Worm (Caenorhabditis elegans) whole organism, L2 larva: Measurements from ENCODE around the gene nhr-172.

Experiments
- R02D3.7 ChIP-seq: fragments of 150-350 bp; optimal IDR thresholded peaks from 2 replicates; lab custom pipeline; 2014; ENCODE audit warnings: missing biosample characterization, missing genetic modification characterization
- Y55F3AM.14 ChIP-seq: fragments of 200-800 bp; sonication (Bioruptor generic); optimal IDR thresholded peaks from 2 replicates; lab custom pipeline; 2018; ENCODE audit warnings: mild to moderate bottlenecking, missing genetic modification characterization, missing compliant biosample characterization
- ZK546.5 ChIP-seq: sonication (generic microtip); optimal IDR thresholded peaks from 2 replicates; lab custom pipeline; 2017; ENCODE audit warnings: missing biosample characterization, missing genetic modification characterization
- alr-1 ChIP-seq: fragments of 150-350 bp; optimal IDR thresholded peaks from 2 replicates; lab custom pipeline; 2014; ENCODE audit warnings: missing biosample characterization, missing genetic modification characterization
- aly-2 ChIP-seq: fragments of 150-350 bp; optimal IDR thresholded peaks from 2 replicates; lab custom pipeline; 2014; ENCODE audit warnings: missing biosample characterization, missing genetic modification characterization
- ama-1 ChIP-seq: fragments of 150-350 bp; optimal IDR thresholded peaks from 2 replicates; lab custom pipeline; 2018; ENCODE audit warnings: inconsistent platforms
- blmp-1 ChIP-seq: sonication (generic microtip); optimal IDR thresholded peaks from 2 replicates; lab custom pipeline; 2017; ENCODE audit warnings: missing genetic modification characterization, mild to moderate bottlenecking, missing compliant biosample characterization, antibody characterized with exemption, moderate library complexity; ENCODE audit not compliant: insufficient read depth
- ceh-82 ChIP-seq: fragments of 150-350 bp; optimal IDR thresholded peaks from 2 replicates; lab custom pipeline; 2014; ENCODE audit warnings: missing biosample characterization, missing genetic modification characterization
- dmd-4 ChIP-seq: sonication (generic microtip); optimal IDR thresholded peaks from 2 replicates; lab custom pipeline; 2017; ENCODE audit warnings: missing biosample characterization, missing genetic modification characterization
- egl-27 ChIP-seq: sonication (generic microtip); optimal IDR thresholded peaks from 3 replicates; lab custom pipeline; 2017; ENCODE audit warnings: missing biosample characterization, missing genetic modification reagents, missing genetic modification characterization
- elt-1 ChIP-seq: fragments of 150-350 bp; optimal IDR thresholded peaks from 2 replicates; lab custom pipeline; 2014; ENCODE audit warnings: missing biosample characterization, missing genetic modification characterization
- elt-3 ChIP-seq: sonication (generic microtip); optimal IDR thresholded peaks from 2 replicates; lab custom pipeline; 2017; ENCODE audit warnings: missing biosample characterization, missing genetic modification characterization
- fos-1 ChIP-seq: fragments of 150-350 bp; optimal IDR thresholded peaks from 2 replicates; lab custom pipeline; 2014; ENCODE audit warnings: missing biosample characterization, missing genetic modification characterization
- gmeb-1 ChIP-seq: fragments of 150-350 bp; optimal IDR thresholded peaks from 2 replicates; lab custom pipeline; 2014; ENCODE audit warnings: missing biosample characterization, missing genetic modification characterization
- lin-11 ChIP-seq: fragments of 150-350 bp; sonication (generic microtip); optimal IDR thresholded peaks from 2 replicates; lab custom pipeline; 2014; ENCODE audit warnings: missing biosample characterization, missing genetic modification characterization, inconsistent platforms, mixed read lengths
- lin-13 ChIP-seq: fragments of 150-350 bp; optimal IDR thresholded peaks from 2 replicates; lab custom pipeline; 2014; ENCODE audit warnings: missing biosample characterization, missing genetic modification reagents, missing genetic modification characterization
- lin-39 ChIP-seq: fragments of 150-350 bp; optimal IDR thresholded peaks from 2 replicates; lab custom pipeline; 2014; ENCODE audit warnings: missing biosample characterization, missing genetic modification reagents, missing genetic modification characterization
- mdl-1 ChIP-seq, 2 experiments: fragments of 150-350 bp in 1 of 2; sonication (generic microtip) in 1 of 2; optimal IDR thresholded peaks; 2 replicates each; lab custom pipeline; 2017; ENCODE audit warnings: missing biosample characterization in 2 of 2, missing genetic modification characterization in 2 of 2
- nhr-10 ChIP-seq: sonication (generic microtip); optimal IDR thresholded peaks from 2 replicates; lab custom pipeline; 2017; ENCODE audit warnings: missing biosample characterization, missing genetic modification characterization
- nhr-11 ChIP-seq: fragments of 150-350 bp; optimal IDR thresholded peaks from 2 replicates; lab custom pipeline; 2014; ENCODE audit warnings: missing biosample characterization, missing genetic modification characterization
- nhr-12 ChIP-seq: fragments of 150-350 bp; optimal IDR thresholded peaks from 2 replicates; lab custom pipeline; 2014; ENCODE audit warnings: missing biosample characterization, missing genetic modification characterization
- nhr-21 ChIP-seq: fragments of 150-350 bp; optimal IDR thresholded peaks from 2 replicates; lab custom pipeline; 2014; ENCODE audit warnings: missing biosample characterization, missing genetic modification characterization
- nhr-23 ChIP-seq: fragments of 150-350 bp; optimal IDR thresholded peaks from 2 replicates; lab custom pipeline; 2014; ENCODE audit warnings: missing biosample characterization, missing genetic modification reagents, missing genetic modification characterization
- nhr-6 ChIP-seq: fragments of 150-350 bp; optimal IDR thresholded peaks from 2 replicates; lab custom pipeline; 2014; ENCODE audit warnings: missing biosample characterization, missing genetic modification characterization
- sem-4 ChIP-seq: fragments of 150-350 bp; optimal IDR thresholded peaks from 2 replicates; lab custom pipeline; 2014; ENCODE audit warnings: missing biosample characterization, missing genetic modification reagents, missing genetic modification characterization
- sma-3 ChIP-seq: sonication (generic microtip); optimal IDR thresholded peaks from 2 replicates; lab custom pipeline; 2016; ENCODE audit warnings: missing genetic modification reagents, missing genetic modification characterization, missing compliant biosample characterization
- unc-39 ChIP-seq: fragments of 150-350 bp; optimal IDR thresholded peaks from 2 replicates; lab custom pipeline; 2014; ENCODE audit warnings: missing biosample characterization, missing genetic modification characterization
- unc-55 ChIP-seq: fragments of 150-350 bp; sonication (generic microtip); optimal IDR thresholded peaks from 3 replicates; lab custom pipeline; 2014; ENCODE audit warnings: missing biosample characterization, missing genetic modification reagents, missing genetic modification characterization
- unc-62 ChIP-seq: fragments of 150-350 bp; optimal IDR thresholded peaks from 2 replicates; lab custom pipeline; 2014; ENCODE audit warnings: missing biosample characterization, missing genetic modification reagents, missing genetic modification characterization
- zag-1 ChIP-seq: fragments of 150-350 bp; optimal IDR thresholded peaks from 2 replicates; lab custom pipeline; 2014; ENCODE audit warnings: missing biosample characterization, missing genetic modification characterization
- ztf-1 ChIP-seq: fragments of 200-800 bp; sonication (Bioruptor generic); conservative IDR thresholded peaks from 2 replicates; pipeline ENCODE4 v1.3.6; 2022; ENCODE audit warnings: missing genetic modification characterization, missing compliant biosample characterization
- ztf-11 ChIP-seq: sonication (generic microtip); optimal IDR thresholded peaks from 2 replicates; lab custom pipeline; 2017; ENCODE audit warnings: missing biosample characterization, missing genetic modification characterization
- ztf-4 ChIP-seq: fragments of 150-350 bp; optimal IDR thresholded peaks from 2 replicates; lab custom pipeline; 2014; ENCODE audit warnings: missing biosample characterization, missing genetic modification characterization

nhr-172 gene

ce11 chrV:7480949-7481348 lies 27.8 kb upstream of the nhr-172 start, which contains the start of gene C18B10.6:
Gene C18B10.6, minus strand, starts transcription at chrV:7481049.
- no peak for TF ChIP-seq sem-4 (tag; lab: Kevin White, UChicago)
- TF ChIP-seq ztf-11, result no peak
- TF ChIP-seq aly-2, result no peak
- no peak for TF ChIP-seq nhr-23 (tag; lab: Kevin White, UChicago)
- no peak for TF ChIP-seq elt-3 (tag; lab: Kevin White, UChicago)

- no peak for TF ChIP-seq unc-39
- no peak for TF ChIP-seq alr-1 (tag; lab: Kevin White, UChicago)
- no peak for TF ChIP-seq nhr-12 (tag; lab: Kevin White, UChicago)
- TF ChIP-seq lin-13 (GFP tag; lab: Kevin White, UChicago), result no peak
- no peak for TF ChIP-seq egl-27 (tag; lab: Kevin White, UChicago)
- no peak for TF ChIP-seq elt-3 (tag; lab: Kevin White, UChicago)
- no peak for TF ChIP-seq blmp-1 (tag; lab: Kevin White, UChicago)
- no peak for TF ChIP-seq nhr-6 (tag; lab: Kevin White, UChicago)
- no peak for TF ChIP-seq sem-4 (tag; lab: Kevin White, UChicago)
These were observed 23.8 kb upstream of the nhr-172 start, which contains the start of gene srbc-8 for ce11 chrV:7485000-7485399. Gene srbc-8, minus strand, starts transcription at chrV:7485100.

ce11 chrV:7487518-7487917 lies 21.3 kb upstream of the nhr-172 start, which contains the start of gene srbc-7:
Gene srbc-7, minus strand, starts transcription at chrV:7487618.
- TF ChIP-seq mdl-1 (tag; optimal IDR thresholded peaks at IDR 0.05; lab: Kevin White, UChicago), result no peak
- TF ChIP-seq unc-62, result no peak
- TF ChIP-seq gmeb-1, result no peak
- TF ChIP-seq dmd-4 (tag; lab: Kevin White, UChicago), result no peak
- TF ChIP-seq aly-2, result no peak
- no peak for TF ChIP-seq fos-1
- no peak for TF ChIP-seq lin-11
- TF ChIP-seq R02D3.7 (tag; lab: Kevin White, UChicago), result no peak
- no peak for TF ChIP-seq ztf-1
- no peak for TF ChIP-seq zag-1
- no peak for TF ChIP-seq ama-1 (lab: Kevin White, UChicago)
- TF ChIP-seq sem-4 (tag; lab: Kevin White, UChicago), result no peak
- TF ChIP-seq Y55F3AM.14 (GFP tag; lab: Kevin White, UChicago), result no peak
- no peak for TF ChIP-seq ztf-11
- no peak for TF ChIP-seq blmp-1 (tag; lab: Kevin White, UChicago)
- TF ChIP-seq, all 48 proteins: peak for 0

ce11 chrV:7490340-7490739 lies 18.5 kb upstream of the nhr-172 start, which contains the start of gene srbc-9:
Gene srbc-9, minus strand, starts transcription at chrV:7490440.
- no peak for TF ChIP-seq lin-11
- no peak for TF ChIP-seq blmp-1 (tag; lab: Kevin White, UChicago)
- TF ChIP-seq nhr-6 (tag; lab: Kevin White, UChicago), result no peak
- TF ChIP-seq ztf-1, result no peak
- no peak for TF ChIP-seq mdl-1 (tag; optimal IDR thresholded peaks at IDR 0.05; lab: Kevin White, UChicago)
- no peak for TF ChIP-seq R02D3.7 (tag; lab: Kevin White, UChicago)
- TF ChIP-seq nhr-10 (tag; lab: Kevin White, UChicago), result no peak
- TF ChIP-seq nhr-11 (tag; lab: Kevin White, UChicago), result no peak
- no peak for TF ChIP-seq unc-62
- no peak for TF ChIP-seq lin-13 (GFP tag; lab: Kevin White, UChicago)

- TF ChIP-seq alr-1 (tag; lab: Kevin White, UChicago), result no peak
- TF ChIP-seq lin-39, result no peak
- no peak for TF ChIP-seq unc-39
These were observed 15.9 kb upstream of the nhr-172 start, which contains the start of gene srbc-10 for ce11 chrV:7492924-7493323. Gene srbc-10, minus strand, starts transcription at chrV:7493024.

ce11 chrV:7495189-7495588 lies 13.6 kb upstream of the nhr-172 start, which contains the start of gene srbc-11:
Gene srbc-11, minus strand, starts transcription at chrV:7495289.
- TF ChIP-seq lin-13 (GFP tag; lab: Kevin White, UChicago) (no peak), dmd-4 (tag; lab: Kevin White, UChicago) (no peak), sem-4 (tag; lab: Kevin White, UChicago) (no peak), ceh-82 (no peak), ztf-4 (tag; lab: Kevin White, UChicago) (no peak), ama-1 (lab: Kevin White, UChicago) (no peak), aly-2 (no peak)

- TF ChIP-seq unc-55 (GFP tag; lab: Kevin White, UChicago), result no peak
- TF ChIP-seq lin-13 (GFP tag; lab: Kevin White, UChicago), result no peak
- no peak for TF ChIP-seq nhr-21
- TF ChIP-seq zag-1, result no peak
- TF ChIP-seq sma-3 (GFP tag; lab: Kevin White, UChicago), result no peak
- no peak for TF ChIP-seq ZK546.5 (tag; lab: Kevin White, UChicago)
- no peak for TF ChIP-seq ztf-1
- TF ChIP-seq elt-1 (tag; lab: Kevin White, UChicago), result no peak
- no peak for TF ChIP-seq nhr-11 (tag; lab: Kevin White, UChicago)
- TF ChIP-seq nhr-12 (tag; lab: Kevin White, UChicago), result no peak
- no peak for TF ChIP-seq mdl-1 (tag; optimal IDR thresholded peaks at IDR 0.05; lab: Kevin White, UChicago)
- no peak for TF ChIP-seq fos-1
- no peak for TF ChIP-seq lin-39
- no peak for TF ChIP-seq nhr-23 (tag; lab: Kevin White, UChicago)
- TF ChIP-seq dmd-4 (tag; lab: Kevin White, UChicago), result no peak
These were observed 11.4 kb upstream of the nhr-172 start, which contains the start of gene srh-79 for ce11 chrV:7497440-7497839. Gene srh-79, plus strand, starts transcription at chrV:7497740.
